Worm (Caenorhabditis elegans) whole organism, late embryonic: Measurements from ENCODE around the gene R05G9.3.

Experiments used
- C08G9.2 ChIP-seq: sonication (generic microtip); optimal IDR thresholded peaks from 2 replicates; lab custom pipeline; 2016; ENCODE audit warnings: mild to moderate bottlenecking, missing genetic modification characterization, moderate library complexity, missing compliant biosample characterization
- C38D4.7 ChIP-seq: fragments of 200-800 bp; sonication (Bioruptor generic); optimal IDR thresholded peaks from 2 replicates; lab custom pipeline; 2018; ENCODE audit warnings: mild to moderate bottlenecking, missing genetic modification characterization, moderate library complexity, missing compliant biosample characterization
- F13H6.1 ChIP-seq: sonication (generic microtip); optimal IDR thresholded peaks from 2 replicates; lab custom pipeline; 2016; ENCODE audit warnings: missing genetic modification characterization, missing compliant biosample characterization
- K02D7.2 ChIP-seq: sonication (generic microtip); optimal IDR thresholded peaks from 2 replicates; lab custom pipeline; 2017; ENCODE audit warnings: mild to moderate bottlenecking, missing genetic modification characterization, missing compliant biosample characterization
- Y22D7AL.16 ChIP-seq: sonication (generic microtip); optimal IDR thresholded peaks from 2 replicates; lab custom pipeline; 2016; ENCODE audit warnings: missing genetic modification characterization, missing compliant biosample characterization
- ceh-14 ChIP-seq: sonication (generic microtip); optimal IDR thresholded peaks from 2 replicates; lab custom pipeline; 2016; ENCODE audit warnings: missing genotype, missing genetic modification characterization, missing compliant biosample characterization
- ceh-18 ChIP-seq: sonication (generic microtip); optimal IDR thresholded peaks from 2 replicates; lab custom pipeline; 2016; ENCODE audit warnings: missing genetic modification characterization, missing compliant biosample characterization
- ceh-19 ChIP-seq: fragments of 200-800 bp; sonication (Bioruptor generic); optimal IDR thresholded peaks from 2 replicates; lab custom pipeline; 2018; ENCODE audit warnings: mild to moderate bottlenecking, missing genetic modification characterization, missing compliant biosample characterization
- ceh-30 ChIP-seq: fragments of 150-350 bp; optimal IDR thresholded peaks from 2 replicates; lab custom pipeline; 2014; ENCODE audit warnings: missing biosample characterization, missing genetic modification characterization
- ceh-31 ChIP-seq: sonication (generic microtip); optimal IDR thresholded peaks from 2 replicates; lab custom pipeline; 2016; ENCODE audit warnings: missing genetic modification characterization, missing compliant biosample characterization
- ceh-48 ChIP-seq: sonication (generic microtip); optimal IDR thresholded peaks from 2 replicates; lab custom pipeline; 2016; ENCODE audit warnings: missing genetic modification characterization, inconsistent platforms, missing compliant biosample characterization
- ceh-9 ChIP-seq: sonication (generic microtip); optimal IDR thresholded peaks from 2 replicates; lab custom pipeline; 2016; ENCODE audit warnings: mild to moderate bottlenecking, missing genetic modification characterization, inconsistent platforms, missing compliant biosample characterization
- che-1 ChIP-seq: sonication (generic microtip); optimal IDR thresholded peaks from 2 replicates; lab custom pipeline; 2016; ENCODE audit warnings: mild to moderate bottlenecking, missing genetic modification characterization, missing compliant biosample characterization
- dmd-4 ChIP-seq: sonication (generic microtip); optimal IDR thresholded peaks from 2 replicates; lab custom pipeline; 2016; ENCODE audit warnings: borderline replicate concordance, missing genetic modification characterization, missing compliant biosample characterization
- ets-4 ChIP-seq: sonication (generic microtip); optimal IDR thresholded peaks from 2 replicates; lab custom pipeline; 2016; ENCODE audit warnings: missing genetic modification characterization, missing compliant biosample characterization
- fax-1 ChIP-seq: sonication (generic microtip); optimal IDR thresholded peaks from 2 replicates; lab custom pipeline; 2016; ENCODE audit warnings: missing genotype, missing genetic modification characterization, missing compliant biosample characterization
- fkh-10 ChIP-seq: fragments of 150-350 bp; optimal IDR thresholded peaks from 2 replicates; lab custom pipeline; 2014; ENCODE audit warnings: missing biosample characterization, missing genetic modification reagents, missing genetic modification characterization
- gmeb-2 ChIP-seq: sonication (generic microtip); optimal IDR thresholded peaks from 2 replicates; lab custom pipeline; 2016; ENCODE audit warnings: missing genetic modification characterization, inconsistent platforms, missing compliant biosample characterization
- hlh-15 ChIP-seq: sonication (generic microtip); optimal IDR thresholded peaks from 2 replicates; lab custom pipeline; 2016; ENCODE audit warnings: missing genetic modification characterization, missing compliant biosample characterization
- hlh-30 ChIP-seq: sonication (generic microtip); optimal IDR thresholded peaks from 2 replicates; lab custom pipeline; 2017; ENCODE audit warnings: antibody characterized with exemption, missing genetic modification characterization, missing compliant biosample characterization; ENCODE audit not compliant: insufficient read depth
- hlh-6 ChIP-seq: sonication (generic microtip); optimal IDR thresholded peaks from 2 replicates; lab custom pipeline; 2016; ENCODE audit warnings: missing genotype, missing genetic modification characterization, missing compliant biosample characterization
- hlh-8 ChIP-seq: sonication (generic microtip); optimal IDR thresholded peaks from 2 replicates; lab custom pipeline; 2016; ENCODE audit warnings: missing genotype, missing genetic modification characterization, missing compliant biosample characterization
- madf-2 ChIP-seq: sonication (generic microtip); optimal IDR thresholded peaks from 2 replicates; lab custom pipeline; 2017; ENCODE audit warnings: missing genetic modification characterization, missing compliant biosample characterization
- mec-3 ChIP-seq: sonication (generic microtip); optimal IDR thresholded peaks from 2 replicates; lab custom pipeline; 2016; ENCODE audit warnings: borderline replicate concordance, missing genetic modification characterization, missing compliant biosample characterization
- nfya-1 ChIP-seq: sonication (generic microtip); optimal IDR thresholded peaks from 2 replicates; lab custom pipeline; 2017; ENCODE audit warnings: missing genetic modification characterization, mild to moderate bottlenecking, missing compliant biosample characterization, antibody characterized with exemption, moderate library complexity
- nhr-11 ChIP-seq: fragments of 150-350 bp; optimal IDR thresholded peaks from 2 replicates; lab custom pipeline; 2014; ENCODE audit warnings: missing biosample characterization, missing genetic modification characterization
- npax-4 ChIP-seq: sonication (generic microtip); optimal IDR thresholded peaks from 2 replicates; lab custom pipeline; 2016; ENCODE audit warnings: missing genetic modification characterization, missing compliant biosample characterization
- odd-2 ChIP-seq: sonication (generic microtip); optimal IDR thresholded peaks from 2 replicates; lab custom pipeline; 2017; ENCODE audit warnings: antibody characterized with exemption, mild to moderate bottlenecking, missing genetic modification characterization, missing compliant biosample characterization
- pat-9 ChIP-seq: fragments of 200-800 bp; sonication (Bioruptor generic); optimal IDR thresholded peaks from 2 replicates; lab custom pipeline; 2018; ENCODE audit warnings: mild to moderate bottlenecking, missing genetic modification characterization, moderate library complexity, missing compliant biosample characterization
- sdc-2 ChIP-seq: sonication (generic microtip); optimal IDR thresholded peaks from 2 replicates; lab custom pipeline; 2016; ENCODE audit warnings: missing genotype, missing genetic modification characterization, missing compliant biosample characterization
- syd-9 ChIP-seq: sonication (generic microtip); optimal IDR thresholded peaks from 2 replicates; lab custom pipeline; 2016; ENCODE audit warnings: mild to moderate bottlenecking, missing genetic modification characterization, moderate library complexity, missing compliant biosample characterization
- tbx-7 ChIP-seq: sonication (generic microtip); optimal IDR thresholded peaks from 2 replicates; lab custom pipeline; 2016; ENCODE audit warnings: missing genotype, missing genetic modification characterization, missing compliant biosample characterization
- unc-42 ChIP-seq: sonication (generic microtip); optimal IDR thresholded peaks from 2 replicates; lab custom pipeline; 2016; ENCODE audit warnings: missing genotype, missing genetic modification characterization, missing compliant biosample characterization
- unc-55 ChIP-seq: sonication (generic microtip); optimal IDR thresholded peaks from 2 replicates; lab custom pipeline; 2017; ENCODE audit warnings: missing biosample characterization, missing genetic modification reagents, missing genetic modification characterization
- zip-5 ChIP-seq: sonication (generic microtip); optimal IDR thresholded peaks from 2 replicates; lab custom pipeline; 2016; ENCODE audit warnings: missing genetic modification characterization, missing compliant biosample characterization
- ztf-16 ChIP-seq: sonication (generic microtip); optimal IDR thresholded peaks from 2 replicates; lab custom pipeline; 2017; ENCODE audit warnings: missing genetic modification characterization, missing compliant biosample characterization

Gene R05G9.3

ce11 chrII:6482102-6482501, 19.2 kb downstream of the R05G9.3 start, which contains the start of gene del-10:
Gene del-10 (minus strand): TSS chrII:6482125.
- TF ChIP-seq ceh-18 (tag; lab: Kevin White, UChicago) (peak; percentile 15), K02D7.2 (tag; lab: Kevin White, UChicago) (no peak), unc-55 (GFP tag; lab: Kevin White, UChicago) (peak; percentile 39)

ce11 chrII:6476655-6477054, 24.7 kb downstream of the R05G9.3 start, which contains the start of gene T28D9.4:
Gene T28D9.4 (plus strand): TSS chrII:6476955.
- TF ChIP-seq syd-9 (no peak), mec-3 (tag; lab: Kevin White, UChicago) (no peak), nhr-11 (tag; lab: Kevin White, UChicago) (no peak)

ce11 chrII:6475180-6475737, 26.1 kb downstream of the R05G9.3 start, which contains the start of gene T28D9.16:
Gene T28D9.16 (plus strand): TSS chrII:6475687.
- TF ChIP-seq sdc-2 (tag; lab: Kevin White, UChicago) (no peak), dmd-4 (no peak), fax-1 (tag; lab: Kevin White, UChicago) (no peak), ceh-9 (no peak), ceh-48 (tag; lab: Kevin White, UChicago) (no peak), madf-2 (tag; lab: Kevin White, UChicago) (no peak), ceh-30 (tag; lab: Kevin White, UChicago) (no peak), fkh-10 (GFP tag; lab: Kevin White, UChicago) (no peak), K02D7.2 (tag; lab: Kevin White, UChicago) (no peak)

- TF ChIP-seq unc-42 (no peak), gmeb-2 (tag; lab: Kevin White, UChicago) (no peak), K02D7.2 (tag; lab: Kevin White, UChicago) (no peak), mec-3 (tag; lab: Kevin White, UChicago) (no peak), npax-4 (no peak), C38D4.7 (GFP tag; lab: Kevin White, UChicago) (no peak), F13H6.1 (no peak), hlh-15 (no peak)
These were observed 30.3 kb downstream of the R05G9.3 start, which contains the start of gene dgk-5 for ce11 chrII:6470985-6471384. Gene dgk-5 (minus strand): TSS chrII:6471085.

- TF ChIP-seq ets-4 (tag; lab: Kevin White, UChicago), result no peak
- TF ChIP-seq odd-2 (tag; lab: Kevin White, UChicago), result no peak
- TF ChIP-seq ceh-19 (GFP tag; lab: Kevin White, UChicago), result no peak
- no peak for TF ChIP-seq ceh-14
- no peak for TF ChIP-seq tbx-7 (tag; lab: Kevin White, UChicago)
- no peak for TF ChIP-seq fax-1 (tag; lab: Kevin White, UChicago)
- TF ChIP-seq Y22D7AL.16, result no peak
These were observed 32.0 kb downstream of the R05G9.3 start for ce11 chrII:6469340-6469739.

- TF ChIP-seq ztf-16 (tag; lab: Kevin White, UChicago) (no peak), unc-42 (no peak), ceh-31 (tag; lab: Kevin White, UChicago) (no peak), K02D7.2 (tag; lab: Kevin White, UChicago) (no peak), hlh-6 (tag; lab: Kevin White, UChicago) (no peak)
These were observed 46.6 kb downstream of the R05G9.3 start, which contains the start of gene aptf-1 for ce11 chrII:6454671-6455070. Gene aptf-1 (plus strand): TSS chrII:6454971.

- TF ChIP-seq ceh-31 (tag; lab: Kevin White, UChicago) (peak; percentile 62), hlh-30 (tag; lab: Kevin White, UChicago) (peak; percentile 60), ceh-14 (peak; percentile 11), pat-9 (no peak), ceh-48 (tag; lab: Kevin White, UChicago) (peak; percentile 13), che-1 (tag; lab: Kevin White, UChicago) (no peak), C08G9.2 (no peak), zip-5 (tag; lab: Kevin White, UChicago) (no peak), hlh-8 (tag; lab: Kevin White, UChicago) (peak; percentile 21), nfya-1 (tag; lab: Kevin White, UChicago) (peak; percentile 37), unc-42 (peak; percentile 90), npax-4 (no peak)
These were observed 47.9 kb downstream of the R05G9.3 start, which contains the start of gene atg-16.2 for ce11 chrII:6453341-6453806. Gene atg-16.2 (minus strand): TSS chrII:6453391.
